Fruit fly (Drosophila melanogaster): ENCODE results near the gene JTBR.
A peak's percentile ranks its signal among the peaks of the same experiment; 100 is the strongest.

JTBR gene

dm6 chr3L:1774713-1775648 lies 27.7 kb downstream of the JTBR start, which contains the start of the genes CG13933 and PolD2 (continued):
- TF ChIP-seq lov (optimal IDR thresholded peaks at IDR 0.05), result no peak
- TF ChIP-seq lov (GFP tag; IDR thresholded peaks at IDR 0.05), result peak; percentile 98
- TF ChIP-seq CG4707 (GFP tag; optimal IDR thresholded peaks at IDR 0.05), result peak; percentile 91
- no peak for TF ChIP-seq tap (tag; optimal IDR thresholded peaks at IDR 0.05)
- peak; percentile 99 for TF ChIP-seq bowl (GFP tag; IDR thresholded peaks at IDR 0.05)
- peak; percentile 95 for TF ChIP-seq ranshi (GFP tag; IDR thresholded peaks at IDR 0.05)
- peak; percentile 79 for TF ChIP-seq Antp (GFP tag; optimal IDR thresholded peaks at IDR 0.05)
- TF ChIP-seq Adf1 (GFP tag; IDR thresholded peaks at IDR 0.05), result peak; percentile 86
- no peak for TF ChIP-seq dmrt99B (tag; optimal IDR thresholded peaks at IDR 0.05)
- TF ChIP-seq zf30C (GFP tag; optimal IDR thresholded peaks at IDR 0.05), result no peak
- TF ChIP-seq cato (GFP tag; optimal IDR thresholded peaks at IDR 0.05; ENCODE audit: borderline replicate concordance), result peak; percentile 94
- peak; percentile 94 for TF ChIP-seq sens (GFP tag)
- TF ChIP-seq lola (GFP tag; optimal IDR thresholded peaks at IDR 0.05), result peak in 1 of 3 experiments; percentile 98
- peak; percentile 75 for TF ChIP-seq Spps (tag; optimal IDR thresholded peaks at IDR 0.05)
- peak; percentile 84 for TF ChIP-seq Mrtf (GFP tag; IDR thresholded peaks at IDR 0.05)
- TF ChIP-seq ssp (GFP tag; IDR thresholded peaks at IDR 0.05), result peak; percentile 88
- peak; percentile 72 for TF ChIP-seq fu2 (GFP tag; optimal IDR thresholded peaks at IDR 0.05)
- TF ChIP-seq zfh2 (GFP tag; optimal IDR thresholded peaks at IDR 0.05), result peak; percentile 65
- TF ChIP-seq Dref (GFP tag; IDR thresholded peaks at IDR 0.05), result peak; percentile 68
- peak; percentile 96 for TF ChIP-seq CG2202 (tag; optimal IDR thresholded peaks at IDR 0.05)
- TF ChIP-seq Atf3 (GFP tag; optimal IDR thresholded peaks at IDR 0.05), result peak; percentile 73
- TF ChIP-seq CG31388 (GFP tag; optimal IDR thresholded peaks at IDR 0.05), result peak; percentile 41
- peak; percentile 100 for TF ChIP-seq row (GFP tag; IDR thresholded peaks at IDR 0.05)
- peak; percentile 92 for TF ChIP-seq psq (GFP tag; optimal IDR thresholded peaks at IDR 0.05)
- peak; percentile 73 for TF ChIP-seq Bteb2 (GFP tag; optimal IDR thresholded peaks at IDR 0.05)
- TF ChIP-seq ttk (GFP tag; IDR thresholded peaks at IDR 0.05), result peak; percentile 97
- TF ChIP-seq tin (GFP tag; optimal IDR thresholded peaks at IDR 0.05), result peak; percentile 84
- peak; percentile 88 for TF ChIP-seq CG18011 (GFP tag; optimal IDR thresholded peaks at IDR 0.05)
- TF ChIP-seq HmgZ (tag; optimal IDR thresholded peaks at IDR 0.05), result peak; percentile 96
- peak; percentile 54 for TF ChIP-seq Ets97D (GFP tag; optimal IDR thresholded peaks at IDR 0.05)
- TF ChIP-seq NfI (GFP tag; optimal IDR thresholded peaks at IDR 0.05), result peak; percentile 98
- peak; percentile 90 for TF ChIP-seq tup (GFP tag; optimal IDR thresholded peaks at IDR 0.05)
- TF ChIP-seq insv (GFP tag; optimal IDR thresholded peaks at IDR 0.05), result peak in 1 of 2 experiments; percentile 67
- TF ChIP-seq CG4617 (GFP tag; optimal IDR thresholded peaks at IDR 0.05; ENCODE audit: borderline replicate concordance), result peak; percentile 91
- TF ChIP-seq CG10274 (GFP tag; optimal IDR thresholded peaks at IDR 0.05), result no peak
- peak; percentile 74 for TF ChIP-seq Max (GFP tag; optimal IDR thresholded peaks at IDR 0.05)
- TF ChIP-seq Taf1 (GFP tag; IDR thresholded peaks at IDR 0.05), result peak; percentile 94
- peak; percentile 67 for TF ChIP-seq vfl (GFP tag; optimal IDR thresholded peaks at IDR 0.05)
- peak; percentile 73; the same call in 2 of the 3 replicates for TF ChIP-seq jigr1 (GFP tag; IDR thresholded peaks at IDR 0.05)
- peak; percentile 97 for TF ChIP-seq ara (GFP tag; IDR thresholded peaks at IDR 0.05)
- TF ChIP-seq gsb (GFP tag; IDR thresholded peaks at IDR 0.05), result peak; percentile 96
- peak; percentile 85 for TF ChIP-seq Mad (GFP tag; optimal IDR thresholded peaks at IDR 0.05)
- TF ChIP-seq knrl (GFP tag; IDR thresholded peaks at IDR 0.05; ENCODE audit: partially characterized antibody), result peak; percentile 59; the same call in 2 of the 3 replicates
- no peak for TF ChIP-seq Fer1 (GFP tag; optimal IDR thresholded peaks at IDR 0.05)
- no peak for TF ChIP-seq BtbVII (GFP tag; optimal IDR thresholded peaks at IDR 0.05)
- TF ChIP-seq Hand (GFP tag; optimal IDR thresholded peaks at IDR 0.05), result peak; percentile 97
- no peak for TF ChIP-seq CTCF (GFP tag; optimal IDR thresholded peaks at IDR 0.05)
- peak; percentile 98 for TF ChIP-seq CG1602 (GFP tag; optimal IDR thresholded peaks at IDR 0.05)
- peak; percentile 24 for TF ChIP-seq wek (GFP tag; optimal IDR thresholded peaks at IDR 0.05)
- peak; percentile 92 for TF ChIP-seq CG7745 (tag; optimal IDR thresholded peaks at IDR 0.05)
